Fruit fly (Drosophila melanogaster): Measurements from ENCODE around the gene mRpS11.

dm6 chr3R:17087977-17088618 is 15.6 kb downstream of the mRpS11 start, which contains the start of gene cal1:
- no peak for TF ChIP-seq usp (GFP tag; optimal IDR thresholded peaks at IDR 0.05)
- no peak for TF ChIP-seq psq (optimal IDR thresholded peaks at IDR 0.05)
- TF ChIP-seq Dll (optimal IDR thresholded peaks at IDR 0.05): no peak
- no peak for TF ChIP-seq EcR (GFP tag; optimal IDR thresholded peaks at IDR 0.05)
